Worm (Caenorhabditis elegans): ENCODE results near the gene Y6E2A.10.

DNA sequence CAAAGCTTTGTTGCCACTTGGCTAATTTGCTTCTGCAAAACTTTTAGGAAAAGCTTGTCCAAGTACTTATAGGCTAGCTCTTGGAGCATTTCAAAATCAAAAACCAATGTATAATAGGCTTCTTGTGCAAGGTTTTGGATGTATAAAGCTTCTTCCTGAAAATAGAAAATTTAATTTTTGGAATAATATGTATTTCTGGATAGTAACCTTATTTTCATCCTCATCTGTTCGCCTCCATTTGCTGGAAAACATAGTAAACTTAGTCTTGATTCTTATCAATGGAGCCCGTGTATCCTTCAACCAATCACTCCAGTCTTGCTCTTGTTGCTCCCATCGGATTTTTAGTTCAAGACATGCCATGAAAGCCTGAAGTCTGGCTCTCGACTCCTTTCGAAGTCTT lies 13.7 kb downstream of the Y6E2A.10 start, which contains the start of gene Y6E2A.4:
- TF ChIP-seq fos-1 (tag; optimal IDR thresholded peaks at IDR 0.05) (no peak), nhr-237 (tag; optimal IDR thresholded peaks at IDR 0.05) (no peak), spr-1 (tag; optimal IDR thresholded peaks at IDR 0.05) (no peak), zag-1 (tag; optimal IDR thresholded peaks at IDR 0.05) (no peak), fkh-10 (GFP tag; optimal IDR thresholded peaks at IDR 0.05) (no peak), skn-1 (tag; optimal IDR thresholded peaks at IDR 0.05) (no peak), unc-62 (GFP tag; optimal IDR thresholded peaks at IDR 0.05 in 1 of 2) (no peak), unc-62 (tag; optimal IDR thresholded peaks at IDR 0.05) (no peak)

Measured in whole organism, L4 larva.